Fruit fly (Drosophila melanogaster): ENCODE results near the gene ICA69.

ICA69 gene

dm6 chr3L:21172527-21173253 is 41.4 kb downstream of the ICA69 start, which contains the start of the genes chb and AsnS:
chb (plus strand) TSS chr3L:21172853.
AsnS (plus strand) TSS chr3L:21173118.
- TF ChIP-seq Drgx (GFP tag; IDR thresholded peaks at IDR 0.05) = peak; percentile 89
- no peak for TF ChIP-seq Hr39 (optimal IDR thresholded peaks at IDR 0.05)
- TF ChIP-seq mam (GFP tag; optimal IDR thresholded peaks at IDR 0.05) = peak; percentile 85
- TF ChIP-seq Meics (GFP tag; optimal IDR thresholded peaks at IDR 0.05) = peak; percentile 91
- no peak for TF ChIP-seq nerfin-2 (GFP tag; IDR thresholded peaks at IDR 0.05; ENCODE audit: partially characterized antibody)
- TF ChIP-seq CG6791 (GFP tag; IDR thresholded peaks at IDR 0.05; ENCODE audit: partially characterized antibody) = no peak
- peak; percentile 95 for TF ChIP-seq CG2712 (tag; optimal IDR thresholded peaks at IDR 0.05)
- TF ChIP-seq Sry-β (GFP tag; optimal IDR thresholded peaks at IDR 0.05) = no peak
- peak; percentile 80 for TF ChIP-seq onecut (GFP tag; IDR thresholded peaks at IDR 0.05)
- no peak for TF ChIP-seq Dref (GFP tag; IDR thresholded peaks at IDR 0.05)
- peak; percentile 77 for TF ChIP-seq CG17612 (GFP tag; IDR thresholded peaks at IDR 0.05)
- peak; percentile 51 for TF ChIP-seq CG15601 (tag; optimal IDR thresholded peaks at IDR 0.05)
- TF ChIP-seq al (GFP tag; IDR thresholded peaks at IDR 0.05) = peak; percentile 91
- TF ChIP-seq oc (tag; optimal IDR thresholded peaks at IDR 0.05) = peak; percentile 92
- peak; percentile 27 for TF ChIP-seq her (GFP tag; optimal IDR thresholded peaks at IDR 0.05)
- peak; percentile 83 for TF ChIP-seq CG10267 (tag; optimal IDR thresholded peaks at IDR 0.05)
- TF ChIP-seq Jarid2 (GFP tag; optimal IDR thresholded peaks at IDR 0.05) = no peak
- peak; percentile 72 for TF ChIP-seq twi (tag; optimal IDR thresholded peaks at IDR 0.05)
- peak; percentile 67 for TF ChIP-seq exex (tag; optimal IDR thresholded peaks at IDR 0.05)
- peak; percentile 17 for TF ChIP-seq CG12744 (GFP tag; optimal IDR thresholded peaks at IDR 0.05)
- peak; percentile 93 for TF ChIP-seq CG17328 (GFP tag; IDR thresholded peaks at IDR 0.05)
- TF ChIP-seq hkb (optimal IDR thresholded peaks at IDR 0.05) = no peak
- TF ChIP-seq hkb (GFP tag; IDR thresholded peaks at IDR 0.05) = peak; percentile 93
- TF ChIP-seq CG4424 (GFP tag; optimal IDR thresholded peaks at IDR 0.05) = peak; percentile 82
- peak; percentile 59 for TF ChIP-seq CG8944 (GFP tag; optimal IDR thresholded peaks at IDR 0.05)
- TF ChIP-seq CG11456 (GFP tag; IDR thresholded peaks at IDR 0.05) = peak; percentile 91
- TF ChIP-seq maf-S (GFP tag; optimal IDR thresholded peaks at IDR 0.05) = peak; percentile 72
- TF ChIP-seq chn (GFP tag; optimal IDR thresholded peaks at IDR 0.05) = peak; percentile 66
- peak; percentile 96 for TF ChIP-seq CG11695 (GFP tag; IDR thresholded peaks at IDR 0.05)
- peak; percentile 50 for TF ChIP-seq gro (GFP tag; optimal IDR thresholded peaks at IDR 0.05)
- no peak for TF ChIP-seq sna (GFP tag; IDR thresholded peaks at IDR 0.05; ENCODE audit: partially characterized antibody)
- no peak for TF ChIP-seq CG13287 (GFP tag; IDR thresholded peaks at IDR 0.05; ENCODE audit: partially characterized antibody)
- no peak for TF ChIP-seq CG14860 (GFP tag; IDR thresholded peaks at IDR 0.05; ENCODE audit: partially characterized antibody)
- TF ChIP-seq grn (GFP tag; optimal IDR thresholded peaks at IDR 0.05) = peak; percentile 6
- peak; percentile 92 for TF ChIP-seq ttk (GFP tag; IDR thresholded peaks at IDR 0.05)
- TF ChIP-seq Ravus (GFP tag; IDR thresholded peaks at IDR 0.05) = peak; percentile 87
- peak; percentile 78 for TF ChIP-seq Lim3 (GFP tag; IDR thresholded peaks at IDR 0.05)
- TF ChIP-seq CG3163 (GFP tag; optimal IDR thresholded peaks at IDR 0.05) = no peak
- TF ChIP-seq CG18262 (tag; optimal IDR thresholded peaks at IDR 0.05) = peak; percentile 91
- TF ChIP-seq Trl (optimal IDR thresholded peaks at IDR 0.05) = peak; percentile 5 to 51
- peak; percentile 72 for TF ChIP-seq Trl (GFP tag; optimal IDR thresholded peaks at IDR 0.05)
- TF ChIP-seq zf30C (GFP tag; optimal IDR thresholded peaks at IDR 0.05) = no peak
- TF ChIP-seq GATAe (GFP tag; conservative IDR thresholded peaks at IDR 0.05) = peak; percentile 88
- peak; percentile 74 for TF ChIP-seq croc (GFP tag; conservative IDR thresholded peaks at IDR 0.05)
- TF ChIP-seq NFAT (GFP tag; IDR thresholded peaks at IDR 0.05) = peak; percentile 85
- peak; percentile 76 for TF ChIP-seq CG13296 (GFP tag; optimal IDR thresholded peaks at IDR 0.05)
- TF ChIP-seq CG9609 (GFP tag; optimal IDR thresholded peaks at IDR 0.05) = peak; percentile 61
- TF ChIP-seq kay (GFP tag; optimal IDR thresholded peaks at IDR 0.05) = peak; percentile 72
- TF ChIP-seq TFAM (GFP tag; optimal IDR thresholded peaks at IDR 0.05) = no peak
- TF ChIP-seq ems (GFP tag; optimal IDR thresholded peaks at IDR 0.05) = peak; percentile 69
- peak; percentile 27 for TF ChIP-seq CG3838 (GFP tag; optimal IDR thresholded peaks at IDR 0.05)

Measured in whole organism, embryonic.